Worm (Caenorhabditis elegans) whole organism, mixed stage, embryonic: ENCODE data around the gene T05A8.1.

Experiments used
- blmp-1 ChIP-seq: fragments of 150-350 bp; optimal IDR thresholded peaks from 2 replicates; lab custom pipeline; 2014; ENCODE audit warnings: missing biosample characterization, missing genetic modification characterization
- ceh-39 ChIP-seq: fragments of 150-350 bp; optimal IDR thresholded peaks from 2 replicates; lab custom pipeline; 2014; ENCODE audit warnings: missing biosample characterization, missing genetic modification characterization
- ceh-83 ChIP-seq: fragments of 200-800 bp; sonication (Bioruptor generic); optimal IDR thresholded peaks from 2 replicates; lab custom pipeline; 2018; ENCODE audit warnings: mild to moderate bottlenecking, missing genetic modification characterization, missing compliant biosample characterization
- lin-13 ChIP-seq: fragments of 150-350 bp; optimal IDR thresholded peaks from 2 replicates; lab custom pipeline; 2014; ENCODE audit warnings: missing biosample characterization, missing genetic modification characterization
- lsy-2 ChIP-seq: fragments of 150-350 bp; optimal IDR thresholded peaks from 2 replicates; lab custom pipeline; 2014; ENCODE audit warnings: missing biosample characterization, missing genetic modification characterization
- mep-1 ChIP-seq: fragments of 150-350 bp; optimal IDR thresholded peaks from 2 replicates; lab custom pipeline; 2017; ENCODE audit warnings: missing biosample characterization, missing genetic modification reagents, missing genetic modification characterization, inconsistent platforms
- nhr-12 ChIP-seq: fragments of 150-350 bp; optimal IDR thresholded peaks from 2 replicates; lab custom pipeline; 2014; ENCODE audit warnings: missing biosample characterization, missing genetic modification characterization
- nhr-237 ChIP-seq: fragments of 150-350 bp; optimal IDR thresholded peaks from 2 replicates; lab custom pipeline; 2014; ENCODE audit warnings: missing biosample characterization, missing genetic modification characterization
- pha-4 ChIP-seq: fragments of 150-350 bp; optimal IDR thresholded peaks from 2 replicates; lab custom pipeline; 2018; ENCODE audit warnings: missing biosample characterization, missing genetic modification reagents, missing genetic modification characterization
- tbx-8 ChIP-seq: fragments of 200-800 bp; sonication (Bioruptor generic); optimal IDR thresholded peaks from 2 replicates; lab custom pipeline; 2018; ENCODE audit warnings: mild to moderate bottlenecking, missing genetic modification characterization, moderate library complexity, missing compliant biosample characterization
- unc-39 ChIP-seq: fragments of 150-350 bp; optimal IDR thresholded peaks from 2 replicates; lab custom pipeline; 2014; ENCODE audit warnings: missing biosample characterization, missing genetic modification characterization
- unc-62 ChIP-seq: fragments of 150-350 bp; optimal IDR thresholded peaks from 2 replicates; lab custom pipeline; 2014; ENCODE audit warnings: missing biosample characterization, missing genetic modification reagents, missing genetic modification characterization
- zip-8 ChIP-seq: fragments of 150-350 bp; optimal IDR thresholded peaks from 2 replicates; lab custom pipeline; 2014; ENCODE audit warnings: missing biosample characterization, missing genetic modification characterization
- ztf-11 ChIP-seq: fragments of 150-350 bp; optimal IDR thresholded peaks from 2 replicates; lab custom pipeline; 2014; ENCODE audit warnings: missing biosample characterization, missing genetic modification characterization

DNA sequence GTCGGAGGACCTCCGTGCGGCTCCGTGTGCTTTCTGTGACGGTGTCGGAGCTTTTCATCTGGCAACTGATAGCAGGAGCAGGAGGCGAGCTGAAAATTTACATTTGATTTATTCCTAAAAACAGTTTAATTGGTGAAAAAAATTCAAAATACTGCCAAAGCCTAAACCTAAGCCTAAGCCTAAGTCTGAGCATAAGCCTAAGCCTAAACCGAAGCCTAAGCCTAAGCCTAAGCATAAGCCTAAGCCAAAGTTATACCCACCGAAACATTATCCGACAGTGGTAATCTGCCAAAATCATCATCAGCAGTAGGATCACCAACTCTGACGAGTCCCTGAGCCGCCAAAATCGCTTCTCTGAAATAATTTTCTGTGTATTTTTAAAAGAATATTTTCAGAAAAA lies 25.1 kb downstream of the T05A8.1 start:
- TF ChIP-seq unc-39 (tag; lab: Kevin White, UChicago) (no peak), ztf-11 (tag; lab: Kevin White, UChicago) (no peak), ceh-83 (GFP tag; lab: Kevin White, UChicago) (no peak), ceh-39 (no peak), nhr-237 (tag; lab: Kevin White, UChicago) (no peak), zip-8 (no peak), pha-4 (no peak), mep-1 (tag; lab: Kevin White, UChicago) (no peak), nhr-12 (tag; lab: Kevin White, UChicago) (no peak), lsy-2 (tag; lab: Kevin White, UChicago) (no peak), tbx-8 (no peak), blmp-1 (tag; lab: Kevin White, UChicago) (no peak), unc-62 (no peak), lin-13 (tag; lab: Kevin White, UChicago) (no peak)
